Worm (Caenorhabditis elegans) whole organism, young adult: ENCODE measurements around the gene Y75B8A.37.

ENCODE experiments used
- B0336.3 ChIP-seq: fragments of 200-800 bp; sonication (Bioruptor generic); IDR thresholded peaks from 2 replicates; pipeline ENCODE4 v1.3.6; 2022; ENCODE audit warnings: missing genetic modification characterization, missing compliant biosample characterization
- D2030.7 ChIP-seq: fragments of 200-800 bp; sonication (Bioruptor generic); IDR thresholded peaks from 2 replicates; pipeline ENCODE4 v1.3.6; 2022; ENCODE audit warnings: missing genetic modification reagents, missing genetic modification characterization, missing compliant biosample characterization
- F55B11.4 ChIP-seq: sonication (generic microtip); optimal IDR thresholded peaks from 2 replicates; lab custom pipeline; 2016; ENCODE audit warnings: missing compliant biosample characterization, missing genetic modification characterization, borderline replicate concordance; ENCODE audit not compliant: insufficient read depth
- K12H6.12 ChIP-seq: fragments of 200-800 bp; sonication (Bioruptor generic); optimal IDR thresholded peaks from 2 replicates; lab custom pipeline; 2018; ENCODE audit warnings: mild to moderate bottlenecking, missing genetic modification characterization, missing compliant biosample characterization
- T07F8.4 ChIP-seq: sonication (generic microtip); optimal IDR thresholded peaks from 2 replicates; lab custom pipeline; 2016; ENCODE audit warnings: mild to moderate bottlenecking, missing genetic modification characterization, moderate library complexity, missing compliant biosample characterization
- T26A5.8 ChIP-seq: sonication (generic microtip); optimal IDR thresholded peaks from 2 replicates; lab custom pipeline; 2016; ENCODE audit warnings: missing genetic modification characterization, missing compliant biosample characterization
- Y53G8AR.9 ChIP-seq: fragments of 200-800 bp; sonication (Bioruptor generic); conservative IDR thresholded peaks from 2 replicates; pipeline ENCODE4 v1.3.6; 2022; ENCODE audit warnings: missing genetic modification reagents, missing genetic modification characterization, missing compliant biosample characterization
- Y56A3A.18 ChIP-seq: fragments of 200-800 bp; sonication (Bioruptor generic); IDR thresholded peaks from 2 replicates; pipeline ENCODE4 v1.3.6; 2022; ENCODE audit warnings: missing genetic modification reagents, missing genetic modification characterization, missing compliant biosample characterization
- Y67H2A.10 ChIP-seq: fragments of 200-800 bp; sonication (Bioruptor generic); conservative IDR thresholded peaks from 2 replicates; pipeline ENCODE4 v1.3.6; 2022; ENCODE audit warnings: missing genetic modification reagents, missing genetic modification characterization, missing compliant biosample characterization
- Y79H2A.3 ChIP-seq: fragments of 200-800 bp; sonication (Bioruptor generic); conservative IDR thresholded peaks from 2 replicates; pipeline ENCODE4 v1.3.6; 2022; ENCODE audit warnings: missing genetic modification reagents, missing genetic modification characterization, missing compliant biosample characterization
- ZK185.1 ChIP-seq: sonication (generic microtip); optimal IDR thresholded peaks from 2 replicates; lab custom pipeline; 2016; ENCODE audit warnings: mild to moderate bottlenecking, missing genetic modification characterization, missing compliant biosample characterization; ENCODE audit not compliant: poor library complexity, severe bottlenecking
- atf-7 ChIP-seq: sonication (generic microtip); optimal IDR thresholded peaks from 2 replicates; lab custom pipeline; 2017; ENCODE audit warnings: mild to moderate bottlenecking, missing genetic modification characterization, missing compliant biosample characterization
- athp-1 ChIP-seq: sonication (generic microtip); optimal IDR thresholded peaks from 2 replicates; lab custom pipeline; 2017; ENCODE audit warnings: mild to moderate bottlenecking, missing genetic modification characterization, missing compliant biosample characterization
- attf-5 ChIP-seq: fragments of 200-800 bp; sonication (Bioruptor generic); optimal IDR thresholded peaks from 2 replicates; lab custom pipeline; 2018; ENCODE audit warnings: mild to moderate bottlenecking, missing genetic modification characterization, missing compliant biosample characterization
- bed-1 ChIP-seq: fragments of 200-800 bp; sonication (Bioruptor generic); IDR thresholded peaks from 2 replicates; pipeline ENCODE4 v1.3.6; 2022; ENCODE audit warnings: missing genetic modification reagents, missing genetic modification characterization, missing compliant biosample characterization
- cebp-1 ChIP-seq, 2 experiments: fragments of 200-800 bp in 1 of 2; sonication (Bioruptor generic) in 1 of 2; sonication (generic microtip) in 1 of 2; IDR thresholded peaks in 1 of 2; optimal IDR thresholded peaks in 1 of 2; 2 replicates each; pipeline versions ENCODE4 v1.3.6 to Lab custom; 2017 to 2022; ENCODE audit warnings: missing compliant biosample characterization in 2 of 2, missing genetic modification characterization in 2 of 2, mild to moderate bottlenecking in 1 of 2, missing genetic modification reagents in 1 of 2, moderate library complexity in 1 of 2
- dox-1 ChIP-seq: fragments of 200-800 bp; sonication (Bioruptor generic); IDR thresholded peaks from 2 replicates; pipeline ENCODE4 v1.3.6; 2022; ENCODE audit warnings: missing genetic modification reagents, missing genetic modification characterization, missing compliant biosample characterization
- him-1 ChIP-seq: sonication (generic microtip); optimal IDR thresholded peaks from 2 replicates; lab custom pipeline; 2016; ENCODE audit warnings: missing genotype, missing genetic modification reagents, missing genetic modification characterization, missing compliant biosample characterization
- hmg-1.2 ChIP-seq: fragments of 200-800 bp; sonication (Bioruptor generic); IDR thresholded peaks from 2 replicates; pipeline ENCODE4 v1.3.6; 2022; ENCODE audit warnings: missing genetic modification reagents, missing genetic modification characterization, missing compliant biosample characterization
- lin-35 ChIP-seq, 3 experiments: fragments of 150-350 bp in 2 of 3; sonication (generic microtip) in 1 of 3; optimal IDR thresholded peaks; 2 replicates each; lab custom pipeline; 2014 to 2018; ENCODE audit warnings: missing biosample characterization in 3 of 3, missing genetic modification characterization in 3 of 3, missing genetic modification reagents in 3 of 3
- lin-40 ChIP-seq: sonication (generic microtip); optimal IDR thresholded peaks from 2 replicates; lab custom pipeline; 2016; ENCODE audit warnings: missing genetic modification characterization, mild to moderate bottlenecking, missing compliant biosample characterization, missing genotype, missing genetic modification reagents
- lir-1 ChIP-seq: fragments of 200-800 bp; sonication (Bioruptor generic); conservative IDR thresholded peaks from 2 replicates; pipeline ENCODE4 v1.3.6; 2022; ENCODE audit warnings: missing genetic modification reagents, missing genetic modification characterization, missing compliant biosample characterization
- mcd-1 ChIP-seq: fragments of 200-800 bp; sonication (Bioruptor generic); IDR thresholded peaks from 2 replicates; pipeline ENCODE4 v1.3.6; 2022; ENCODE audit warnings: missing genetic modification reagents, missing genetic modification characterization, missing compliant biosample characterization
- mxl-1 ChIP-seq: sonication (generic microtip); optimal IDR thresholded peaks from 2 replicates; lab custom pipeline; 2016; ENCODE audit warnings: missing genetic modification characterization, missing compliant biosample characterization
- nfyb-1 ChIP-seq: fragments of 200-800 bp; sonication (Bioruptor generic); IDR thresholded peaks from 2 replicates; pipeline ENCODE4 v1.3.6; 2022; ENCODE audit warnings: missing genetic modification reagents, missing genetic modification characterization, missing compliant biosample characterization
- nhr-27 ChIP-seq: fragments of 200-800 bp; sonication (Bioruptor generic); optimal IDR thresholded peaks from 2 replicates; lab custom pipeline; 2018; ENCODE audit warnings: mild to moderate bottlenecking, missing genetic modification characterization, moderate library complexity, missing compliant biosample characterization
- nhr-80 ChIP-seq: sonication (generic microtip); optimal IDR thresholded peaks from 2 replicates; lab custom pipeline; 2016; ENCODE audit warnings: missing genetic modification characterization, missing compliant biosample characterization
- nhr-90 ChIP-seq: sonication (generic microtip); optimal IDR thresholded peaks from 2 replicates; lab custom pipeline; 2016; ENCODE audit warnings: missing genotype, mild to moderate bottlenecking, missing genetic modification characterization, missing compliant biosample characterization
- pha-4 ChIP-seq: fragments of 150-350 bp; sonication (generic microtip); optimal IDR thresholded peaks from 2 replicates; lab custom pipeline; 2014; ENCODE audit warnings: missing biosample characterization, missing genetic modification reagents, missing genetic modification characterization
- snpc-3.4 ChIP-seq: sonication (generic microtip); optimal IDR thresholded peaks from 2 replicates; lab custom pipeline; 2017; ENCODE audit warnings: missing genetic modification characterization, mild to moderate bottlenecking, missing compliant biosample characterization, antibody characterized with exemption, moderate library complexity, missing genotype, missing genetic modification reagents
- snpc-4 ChIP-seq, 5 experiments: fragments of 150-350 bp in 1 of 5; sonication (generic microtip) in 4 of 5; optimal IDR thresholded peaks; 2 replicates each; lab custom pipeline; 2014 to 2018; ENCODE audit warnings: missing genetic modification characterization in 5 of 5, missing biosample characterization in 3 of 5, antibody characterized with exemption in 2 of 5, mild to moderate bottlenecking in 2 of 5, missing compliant biosample characterization in 2 of 5, missing genotype in 2 of 5, moderate library complexity in 2 of 5, missing genetic modification reagents in 1 of 5
- tbp1 ChIP-seq: fragments of 200-800 bp; sonication (Bioruptor generic); optimal IDR thresholded peaks from 2 replicates; lab custom pipeline; 2018; ENCODE audit warnings: mild to moderate bottlenecking, missing genetic modification characterization, missing compliant biosample characterization
- tbx-9 ChIP-seq: sonication (generic microtip); optimal IDR thresholded peaks from 2 replicates; lab custom pipeline; 2016; ENCODE audit warnings: borderline replicate concordance, missing genetic modification characterization, inconsistent platforms, missing compliant biosample characterization
- zfh-2 ChIP-seq: fragments of 200-800 bp; sonication (Bioruptor generic); conservative IDR thresholded peaks from 2 replicates; pipeline ENCODE4 v1.3.6; 2022; ENCODE audit warnings: missing genetic modification reagents, missing genetic modification characterization, missing compliant biosample characterization
- ztf-22 ChIP-seq: fragments of 200-800 bp; sonication (Bioruptor generic); optimal IDR thresholded peaks from 2 replicates; lab custom pipeline; 2018; ENCODE audit warnings: mild to moderate bottlenecking, missing genetic modification characterization, moderate library complexity, missing compliant biosample characterization
- ztf-26 ChIP-seq: sonication (generic microtip); optimal IDR thresholded peaks from 2 replicates; lab custom pipeline; 2017; ENCODE audit warnings: missing genetic modification characterization, missing compliant biosample characterization

Y75B8A.37 gene

ce11 chrIII:12333445-12333844 lies 18.2 kb downstream of the Y75B8A.37 start, which contains the start of gene zip-1:
Gene zip-1, plus strand, starts transcription at chrIII:12333745.
- TF ChIP-seq T07F8.4 (tag; lab: Kevin White, UChicago) (no peak), hmg-1.2 (GFP tag; lab: Robert Waterston, UW) (no peak), snpc-3.4 (no peak), Y79H2A.3 (GFP tag; lab: Robert Waterston, UW) (no peak), F55B11.4 (no peak), bed-1 (GFP tag; lab: Robert Waterston, UW) (no peak)

- TF ChIP-seq nfyb-1 (GFP tag; lab: Robert Waterston, UW) (0 out of 2 replicates have a peak, but pooled peaks have one; percentile 53), nhr-27 (tag; lab: Kevin White, UChicago) (no peak)
- TF ChIP-seq, all 124 proteins: peak for 1
These were observed 19.0 kb downstream of the Y75B8A.37 start for ce11 chrIII:12334268-12334667.

- peak; percentile 50; the same call in 1 of the 2 replicates for TF ChIP-seq B0336.3 (GFP tag; lab: Robert Waterston, UW)
- peak in 1 of 3 experiments; percentile 19 for TF ChIP-seq lin-35 (GFP tag; optimal IDR thresholded peaks at IDR 0.05; lab: Kevin White, UChicago)
- TF ChIP-seq nhr-90 (tag; lab: Kevin White, UChicago): peak; percentile 6
- TF ChIP-seq pha-4: no peak
- TF ChIP-seq snpc-4 (GFP tag; optimal IDR thresholded peaks at IDR 0.05; lab: Kevin White, UChicago): no peak
- peak in 2 of 4 experiments; percentile 20 to 40 for TF ChIP-seq snpc-4 (tag; optimal IDR thresholded peaks at IDR 0.05; lab: Kevin White, UChicago)
- peak; percentile 22 for TF ChIP-seq ZK185.1 (tag; lab: Kevin White, UChicago)
- TF ChIP-seq mcd-1 (GFP tag; lab: Robert Waterston, UW): peak; percentile 48; the same call in 1 of the 2 replicates
- TF ChIP-seq atf-7 (tag; lab: Kevin White, UChicago): peak; percentile 31
- TF ChIP-seq nhr-80 (tag; lab: Kevin White, UChicago): peak; percentile 80
- no peak for TF ChIP-seq ztf-22
- TF ChIP-seq zfh-2 (GFP tag; lab: Robert Waterston, UW): 0 out of 2 replicates have a peak, but pooled peaks have one; percentile 33
- peak; percentile 21 for TF ChIP-seq ztf-26 (tag; lab: Kevin White, UChicago)
- peak; percentile 28 for TF ChIP-seq tbp1
- no peak for TF ChIP-seq D2030.7 (GFP tag; lab: Robert Waterston, UW)
- no peak for TF ChIP-seq K12H6.12
- TF ChIP-seq hmg-1.2 (GFP tag; lab: Robert Waterston, UW): peak; percentile 94
- TF ChIP-seq mxl-1 (tag; lab: Kevin White, UChicago): no peak
- TF ChIP-seq dox-1 (GFP tag; lab: Robert Waterston, UW): peak; percentile 65; the same call in 1 of the 2 replicates
- peak; percentile 24 for TF ChIP-seq attf-5 (GFP tag; lab: Kevin White, UChicago)
- no peak for TF ChIP-seq cebp-1 (GFP tag; IDR thresholded peaks at IDR 0.05; lab: Robert Waterston, UW)
- peak; percentile 64 for TF ChIP-seq cebp-1 (tag; optimal IDR thresholded peaks at IDR 0.05; lab: Kevin White, UChicago)
- TF ChIP-seq lin-40 (tag; lab: Kevin White, UChicago): peak; percentile 59
These were observed 20.2 kb downstream of the Y75B8A.37 start for ce11 chrIII:12335400-12335994.

DNA sequence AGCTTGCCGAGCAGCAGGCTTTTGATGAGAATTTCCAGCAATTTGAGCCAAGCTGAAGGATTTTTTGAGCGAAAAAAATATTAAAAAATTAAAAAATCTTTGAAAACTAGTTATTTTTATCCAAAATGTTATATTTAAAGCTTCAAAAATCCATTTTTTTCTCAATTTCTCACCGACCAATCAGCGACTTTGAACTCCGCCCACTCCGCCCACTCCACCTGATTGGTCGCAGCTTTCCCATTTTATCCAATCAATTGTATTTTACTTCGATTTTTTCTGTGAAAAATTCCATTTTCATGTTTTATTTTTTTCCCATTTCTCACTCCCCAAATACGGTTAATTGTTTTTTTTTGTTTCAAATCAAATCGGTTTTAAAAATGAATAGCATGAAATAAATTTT lies 29.7 kb downstream of the Y75B8A.37 start:
- TF ChIP-seq nfyb-1 (GFP tag; lab: Robert Waterston, UW): peak; percentile 89
- TF ChIP-seq him-1 (tag; lab: Kevin White, UChicago): peak; percentile 52
- TF ChIP-seq pha-4: no peak

DNA sequence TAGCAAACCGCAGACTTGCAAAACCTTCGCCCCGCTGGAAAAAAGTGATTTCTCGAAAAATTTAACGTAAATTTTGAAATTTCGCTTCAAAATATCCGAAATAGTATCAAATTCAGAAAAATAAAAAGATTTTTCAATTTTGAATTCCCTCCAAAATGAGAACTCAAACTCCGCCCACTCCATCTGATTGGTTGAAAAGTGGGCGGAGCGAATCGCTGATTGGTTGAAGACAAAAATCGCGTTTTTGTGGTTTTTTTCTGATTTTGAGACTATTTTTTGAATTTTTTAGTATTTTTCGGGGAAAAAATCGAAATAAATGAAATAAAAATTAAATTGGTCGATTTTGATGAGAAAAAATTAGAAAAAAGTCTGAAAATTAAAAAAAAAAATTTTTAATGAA lies 33.7 kb downstream of the Y75B8A.37 start:
- TF ChIP-seq T26A5.8 (tag; lab: Kevin White, UChicago) (no peak), lir-1 (GFP tag; lab: Robert Waterston, UW) (no peak), Y56A3A.18 (GFP tag; lab: Robert Waterston, UW) (no peak), athp-1 (tag; lab: Kevin White, UChicago) (no peak), Y53G8AR.9 (GFP tag; lab: Robert Waterston, UW) (no peak), tbx-9 (tag; lab: Kevin White, UChicago) (no peak), Y67H2A.10 (GFP tag; lab: Robert Waterston, UW) (no peak), zfh-2 (GFP tag; lab: Robert Waterston, UW) (no peak)
